Worm (Caenorhabditis elegans): ENCODE measurements around the gene F21C10.5.

DNA sequence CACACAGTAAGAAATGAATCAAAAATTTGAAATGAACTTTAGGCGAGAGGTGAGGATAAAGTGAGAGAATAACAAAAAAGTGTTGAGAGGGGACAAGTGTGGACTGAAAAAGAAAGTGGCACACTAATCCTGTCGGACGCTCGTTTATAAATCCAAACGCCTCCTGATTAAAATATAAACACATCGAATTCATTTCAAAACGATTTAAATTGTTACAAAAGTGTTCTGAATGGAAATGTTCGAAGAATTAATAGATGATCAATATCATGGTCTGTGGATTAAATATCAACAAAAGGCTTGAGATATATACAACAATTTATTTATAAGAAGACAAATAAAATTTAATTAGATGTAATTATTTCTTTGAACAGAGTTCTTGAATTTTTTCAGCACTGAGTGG, 42.6 kb downstream of the F21C10.5 start, which contains the start of gene B0222.11:
- TF ChIP-seq somi-1 (GFP tag; optimal IDR thresholded peaks at IDR 0.05) (no peak), hmg-20 (GFP tag; IDR thresholded peaks at IDR 0.05) (no peak), F22D6.2 (tag; optimal IDR thresholded peaks at IDR 0.05) (no peak), ama-1 (optimal IDR thresholded peaks at IDR 0.05) (no peak), ama-1 (GFP tag; optimal IDR thresholded peaks at IDR 0.05) (no peak), let-607 (tag; optimal IDR thresholded peaks at IDR 0.05) (no peak), F55B11.4 (tag; optimal IDR thresholded peaks at IDR 0.05; ENCODE audit: borderline replicate concordance, insufficient read depth) (no peak), athp-1 (tag; optimal IDR thresholded peaks at IDR 0.05) (no peak), let-526 (GFP tag; IDR thresholded peaks at IDR 0.05) (no peak)

Measured in whole organism, young adult.